Fruit fly (Drosophila melanogaster) whole organism, embryonic: ENCODE data around the gene CG15034.

ENCODE experiments used
- Aef1 ChIP-seq: fragments of 200-800 bp; sonication (Bioruptor generic); IDR thresholded peaks from 3 replicates; pipeline ENCODE4 v1.3.6; 2022; ENCODE audit warnings: missing biosample characterization, missing genetic modification characterization
- B-H2 ChIP-seq: fragments of 200-800 bp; sonication (Bioruptor generic); optimal IDR thresholded peaks from 2 replicates; lab custom pipeline; 2018; ENCODE audit warnings: missing biosample characterization, mild to moderate bottlenecking, missing genetic modification characterization
- BEAF-32 ChIP-seq: fragments of 200-800 bp; sonication (Bioruptor generic); optimal IDR thresholded peaks from 3 replicates; lab custom pipeline; 2017; ENCODE audit warnings: missing biosample characterization, missing genetic modification characterization, mild to moderate bottlenecking, moderate library complexity, missing genetic modification reagents
- Bteb2 ChIP-seq: fragments of 200-800 bp; sonication (Bioruptor generic); optimal IDR thresholded peaks from 2 replicates; lab custom pipeline; 2016; ENCODE audit warnings: missing biosample characterization, missing genetic modification characterization
- C15 ChIP-seq: fragments of 200-800 bp; sonication (Bioruptor generic); IDR thresholded peaks from 3 replicates; pipeline ENCODE4 v1.3.6; 2022; ENCODE audit warnings: missing biosample characterization, missing genetic modification characterization
- CG10274 ChIP-seq: fragments of 200-800 bp; sonication (Bioruptor generic); optimal IDR thresholded peaks from 3 replicates; lab custom pipeline; 2017; ENCODE audit warnings: missing biosample characterization, mild to moderate bottlenecking, missing genetic modification characterization
- CG10366 ChIP-seq: fragments of 200-800 bp; sonication (Bioruptor generic); IDR thresholded peaks from 2 replicates; pipeline ENCODE4 v1.3.6; 2022; ENCODE audit warnings: missing biosample characterization, missing genetic modification characterization
- CG11085 ChIP-seq: fragments of 200-800 bp; sonication (Bioruptor generic); IDR thresholded peaks from 2 replicates; pipeline ENCODE4 v1.3.6; 2022; ENCODE audit warnings: missing biosample characterization, missing genetic modification characterization
- CG11398 ChIP-seq: fragments of 200-800 bp; sonication (Bioruptor generic); optimal IDR thresholded peaks from 2 replicates; lab custom pipeline; 2016; ENCODE audit warnings: missing biosample characterization, missing genetic modification characterization
- CG12155 ChIP-seq: fragments of 200-800 bp; sonication (Bioruptor generic); optimal IDR thresholded peaks from 3 replicates; lab custom pipeline; 2016; ENCODE audit warnings: missing biosample characterization, missing genetic modification characterization
- CG12744 ChIP-seq: fragments of 200-800 bp; sonication (Bioruptor generic); optimal IDR thresholded peaks from 2 replicates; lab custom pipeline; 2016; ENCODE audit warnings: missing biosample characterization, missing genetic modification characterization
- CG15073 ChIP-seq: fragments of 200-800 bp; sonication (Bioruptor generic); optimal IDR thresholded peaks from 2 replicates; lab custom pipeline; 2016; ENCODE audit warnings: missing biosample characterization, missing genetic modification characterization
- CG15269 ChIP-seq: fragments of 200-800 bp; sonication (Bioruptor generic); optimal IDR thresholded peaks from 2 replicates; lab custom pipeline; 2018; ENCODE audit warnings: missing biosample characterization, mild to moderate bottlenecking, missing genetic modification characterization, moderate library complexity
- CG16815 ChIP-seq: fragments of 200-800 bp; sonication (Bioruptor generic); optimal IDR thresholded peaks from 3 replicates; lab custom pipeline; 2017; ENCODE audit warnings: missing biosample characterization, mild to moderate bottlenecking, missing genetic modification characterization
- CG17359 ChIP-seq: fragments of 200-800 bp; sonication (Bioruptor generic); optimal IDR thresholded peaks from 3 replicates; lab custom pipeline; 2018; ENCODE audit warnings: missing biosample characterization, mild to moderate bottlenecking, missing genetic modification characterization, moderate library complexity
- CG17802 ChIP-seq: fragments of 200-800 bp; sonication (Bioruptor generic); optimal IDR thresholded peaks from 2 replicates; lab custom pipeline; 2018; ENCODE audit warnings: missing biosample characterization, mild to moderate bottlenecking, missing genetic modification characterization, moderate library complexity
- CG32532 ChIP-seq: fragments of 200-800 bp; sonication (Bioruptor generic); IDR thresholded peaks from 2 replicates; pipeline ENCODE4 v1.3.6; 2022; ENCODE audit warnings: missing biosample characterization, missing genetic modification characterization
- CG34422 ChIP-seq: fragments of 200-800 bp; sonication (Bioruptor generic); IDR thresholded peaks from 3 replicates; pipeline ENCODE4 v1.3.6; 2022; ENCODE audit warnings: missing biosample characterization, missing genetic modification characterization
- CG6175 ChIP-seq: fragments of 200-800 bp; sonication (Bioruptor generic); IDR thresholded peaks from 3 replicates; pipeline ENCODE4 v1.3.6; 2022; ENCODE audit warnings: missing biosample characterization, missing genetic modification characterization
- CG6813 ChIP-seq: fragments of 200-800 bp; sonication (Bioruptor generic); optimal IDR thresholded peaks from 2 replicates; lab custom pipeline; 2017; ENCODE audit warnings: missing biosample characterization, missing genetic modification characterization, mild to moderate bottlenecking, moderate library complexity, missing genetic modification reagents
- CG7745 ChIP-seq: fragments of 200-800 bp; sonication (Bioruptor generic); optimal IDR thresholded peaks from 2 replicates; lab custom pipeline; 2018; ENCODE audit warnings: missing biosample characterization, mild to moderate bottlenecking, missing genetic modification characterization, moderate library complexity
- CG8281 ChIP-seq: fragments of 200-800 bp; sonication (Bioruptor generic); optimal IDR thresholded peaks from 2 replicates; lab custom pipeline; 2018; ENCODE audit warnings: missing biosample characterization, mild to moderate bottlenecking, missing genetic modification characterization, moderate library complexity
- CG8478 ChIP-seq: fragments of >200 bp; optimal IDR thresholded peaks from 2 replicates; lab custom pipeline; 2018
- Hr39 ChIP-seq: fragments of >200 bp; optimal IDR thresholded peaks from 2 replicates; lab custom pipeline; 2017
- Hsf ChIP-seq: fragments of 200-800 bp; sonication (Bioruptor generic); optimal IDR thresholded peaks from 3 replicates; lab custom pipeline; 2016; ENCODE audit warnings: missing biosample characterization, missing genetic modification characterization
- Jarid2 ChIP-seq: fragments of 200-800 bp; sonication (Bioruptor generic); optimal IDR thresholded peaks from 3 replicates; lab custom pipeline; 2017; ENCODE audit warnings: mild to moderate bottlenecking, missing biosample characterization, missing genetic modification reagents, missing genetic modification characterization
- Mrtf ChIP-seq: fragments of 200-800 bp; sonication (Bioruptor generic); IDR thresholded peaks from 3 replicates; pipeline ENCODE4 v1.3.6; 2022; ENCODE audit warnings: missing biosample characterization, missing genetic modification characterization
- Rfx ChIP-seq: fragments of 200-800 bp; sonication (Bioruptor generic); IDR thresholded peaks from 2 replicates; pipeline ENCODE4 v1.3.6; 2022; ENCODE audit warnings: missing biosample characterization, missing genetic modification characterization
- Sry-δ ChIP-seq: fragments of 200-800 bp; sonication (Bioruptor generic); optimal IDR thresholded peaks from 2 replicates; lab custom pipeline; 2016; ENCODE audit warnings: missing biosample characterization, missing genetic modification characterization
- Usf ChIP-seq: fragments of 200-800 bp; sonication (Bioruptor generic); optimal IDR thresholded peaks from 2 replicates; lab custom pipeline; 2017; ENCODE audit warnings: missing genotype, missing biosample characterization, missing genetic modification characterization
- ara ChIP-seq: fragments of 200-800 bp; sonication (Bioruptor generic); IDR thresholded peaks from 2 replicates; pipeline ENCODE4 v1.3.6; 2022; ENCODE audit warnings: missing biosample characterization, missing genetic modification characterization
- bigmax ChIP-seq: fragments of 200-800 bp; sonication (Bioruptor generic); optimal IDR thresholded peaks from 2 replicates; lab custom pipeline; 2018; ENCODE audit warnings: missing biosample characterization, mild to moderate bottlenecking, missing genetic modification characterization
- bowl ChIP-seq: fragments of 200-800 bp; sonication (Bioruptor generic); IDR thresholded peaks from 2 replicates; pipeline ENCODE4 v1.3.6; 2022; ENCODE audit warnings: missing biosample characterization, missing genetic modification characterization
- crol ChIP-seq: fragments of 200-800 bp; sonication (Bioruptor generic); IDR thresholded peaks from 2 replicates; pipeline ENCODE4 v1.3.6; 2022; ENCODE audit warnings: missing biosample characterization, missing genetic modification characterization
- en ChIP-seq: fragments of 200-800 bp; sonication (Bioruptor generic); optimal IDR thresholded peaks from 2 replicates; lab custom pipeline; 2016; ENCODE audit warnings: missing biosample characterization, missing genetic modification characterization
- eve ChIP-seq, 2 experiments: fragments of >200 bp; optimal IDR thresholded peaks; 2 replicates each; lab custom pipeline; 2017; ENCODE audit warnings: missing biosample characterization in 2 of 2, missing genetic modification characterization in 2 of 2
- eyg ChIP-seq: fragments of 200-800 bp; sonication (Bioruptor generic); optimal IDR thresholded peaks from 3 replicates; lab custom pipeline; 2016; ENCODE audit warnings: missing biosample characterization, missing genetic modification characterization
- fru ChIP-seq: fragments of >200 bp; optimal IDR thresholded peaks from 2 replicates; lab custom pipeline; 2017
- ftz-f1 ChIP-seq: fragments of 200-800 bp; sonication (Bioruptor generic); optimal IDR thresholded peaks from 2 replicates; lab custom pipeline; 2016; ENCODE audit warnings: missing biosample characterization, missing genetic modification characterization
- fu2 ChIP-seq: fragments of 200-800 bp; sonication (Bioruptor generic); optimal IDR thresholded peaks from 2 replicates; lab custom pipeline; 2016; ENCODE audit warnings: missing biosample characterization, missing genetic modification characterization
- h ChIP-seq: fragments of >200 bp; optimal IDR thresholded peaks from 2 replicates; lab custom pipeline; 2017
- her ChIP-seq: fragments of 200-800 bp; sonication (Bioruptor generic); optimal IDR thresholded peaks from 2 replicates; lab custom pipeline; 2016; ENCODE audit warnings: missing biosample characterization, missing genetic modification characterization
- insv ChIP-seq, 2 experiments: fragments of 200-800 bp; sonication (Bioruptor generic); optimal IDR thresholded peaks; 3 replicates each; lab custom pipeline; 2016 to 2018; ENCODE audit warnings: missing biosample characterization in 2 of 2, missing genetic modification characterization in 2 of 2
- lilli ChIP-seq: fragments of 200-800 bp; sonication (Bioruptor generic); optimal IDR thresholded peaks from 3 replicates; lab custom pipeline; 2016; ENCODE audit warnings: missing biosample characterization, missing genetic modification characterization
- lov ChIP-seq, 2 experiments: fragments of 200-800 bp in 1 of 2; fragments of >200 bp in 1 of 2; sonication (Bioruptor generic) in 1 of 2; IDR thresholded peaks in 1 of 2; optimal IDR thresholded peaks in 1 of 2; 2 replicates in 1 of 2; 3 replicates in 1 of 2; pipeline versions ENCODE4 v1.3.6 to Lab custom; 2017 to 2022; ENCODE audit warnings: missing biosample characterization in 1 of 2, missing genetic modification characterization in 1 of 2
- nau ChIP-seq: fragments of 200-800 bp; sonication (Bioruptor generic); optimal IDR thresholded peaks from 3 replicates; lab custom pipeline; 2017; ENCODE audit warnings: missing biosample characterization, mild to moderate bottlenecking, missing genetic modification characterization, missing genetic modification reagents
- sc ChIP-seq, 3 experiments: fragments of >200 bp in 2 of 3; fragments of 200-800 bp in 1 of 3; sonication (Bioruptor generic) in 1 of 3; optimal IDR thresholded peaks; 2 replicates in 2 of 3; 3 replicates in 1 of 3; lab custom pipeline; 2017; ENCODE audit warnings: mild to moderate bottlenecking in 1 of 3, missing biosample characterization in 1 of 3, missing genetic modification characterization in 1 of 3, missing genetic modification reagents in 1 of 3
- shn ChIP-seq: fragments of 200-800 bp; sonication (Bioruptor generic); optimal IDR thresholded peaks from 3 replicates; lab custom pipeline; 2016; ENCODE audit warnings: missing biosample characterization, missing genetic modification characterization
- ssp ChIP-seq: fragments of 200-800 bp; sonication (Bioruptor generic); IDR thresholded peaks from 2 replicates; pipeline ENCODE4 v1.3.6; 2022; ENCODE audit warnings: missing biosample characterization, missing genetic modification characterization
- stwl ChIP-seq: fragments of 200-800 bp; sonication (Bioruptor generic); optimal IDR thresholded peaks from 3 replicates; lab custom pipeline; 2018; ENCODE audit warnings: missing biosample characterization, mild to moderate bottlenecking, missing genetic modification characterization, moderate library complexity
- tna ChIP-seq: fragments of 200-800 bp; sonication (Bioruptor generic); IDR thresholded peaks from 2 replicates; pipeline ENCODE4 v1.3.6; 2022; ENCODE audit warnings: missing biosample characterization, missing genetic modification characterization; ENCODE audit not compliant: partially characterized antibody
- tup ChIP-seq: fragments of 200-800 bp; sonication (Bioruptor generic); optimal IDR thresholded peaks from 2 replicates; lab custom pipeline; 2016; ENCODE audit warnings: missing biosample characterization, mild to moderate bottlenecking, missing genetic modification characterization, moderate library complexity

Gene CG15034

dm6 chrX:7332493-7332892 lies 14.8 kb downstream of the CG15034 start (continued):
- TF ChIP-seq CG12155 (GFP tag; lab: Kevin White, UChicago) (peak; percentile 53), Hsf (peak; percentile 73), eyg (GFP tag; lab: Kevin White, UChicago) (peak; percentile 58), Jarid2 (no peak), CG6813 (peak; percentile 49), CG10274 (GFP tag; lab: Kevin White, UChicago) (no peak), B-H2 (peak; percentile 26), Rfx (GFP tag; lab: Robert Waterston, UW) (peak; percentile 86), tna (GFP tag; lab: Robert Waterston, UW) (no peak), bigmax (GFP tag; lab: Kevin White, UChicago) (no peak), CG17802 (tag; lab: Kevin White, UChicago) (no peak), CG11085 (GFP tag; lab: Robert Waterston, UW) (peak; percentile 57; the same call in 1 of the 2 replicates), insv (GFP tag; optimal IDR thresholded peaks at IDR 0.05; lab: Kevin White, UChicago) (no peak), CG8478 (no peak), ftz-f1 (GFP tag; lab: Kevin White, UChicago) (peak; percentile 41), tup (GFP tag; lab: Kevin White, UChicago) (peak; percentile 24), Sry-δ (peak; percentile 32), CG12744 (peak; percentile 74), CG10366 (GFP tag; lab: Robert Waterston, UW) (peak; percentile 41; the same call in 1 of the 2 replicates), C15 (GFP tag; lab: Robert Waterston, UW) (no peak), CG34422 (GFP tag; lab: Robert Waterston, UW) (peak; percentile 77), lilli (peak; percentile 77), BEAF-32 (GFP tag; lab: Kevin White, UChicago) (no peak), CG6175 (peak; percentile 73; the same call in 2 of the 3 replicates), ssp (GFP tag; lab: Robert Waterston, UW) (peak; percentile 28; the same call in 1 of the 2 replicates), CG32532 (GFP tag; lab: Robert Waterston, UW) (peak; percentile 82), CG7745 (tag; lab: Kevin White, UChicago) (no peak), Mrtf (GFP tag; lab: Robert Waterston, UW) (peak; percentile 54; the same call in 2 of the 3 replicates), eve (GFP tag; optimal IDR thresholded peaks at IDR 0.05; lab: Kevin White, UChicago) (peak in 1 of 2 experiments; percentile 63), CG15073 (GFP tag; lab: Kevin White, UChicago) (no peak), en (GFP tag; lab: Kevin White, UChicago) (peak; percentile 51), fru (lab: Kevin White, UChicago) (no peak), her (GFP tag; lab: Kevin White, UChicago) (peak; percentile 77), lov (optimal IDR thresholded peaks at IDR 0.05; lab: Kevin White, UChicago) (no peak), lov (GFP tag; IDR thresholded peaks at IDR 0.05; lab: Robert Waterston, UW) (no peak), crol (GFP tag; lab: Robert Waterston, UW) (no peak), h (lab: Kevin White, UChicago) (no peak), CG8281 (tag; lab: Kevin White, UChicago) (no peak), nau (peak; percentile 22), stwl (tag; lab: Kevin White, UChicago) (no peak), Usf (no peak), Aef1 (peak; percentile 65), CG17359 (tag; lab: Kevin White, UChicago) (peak; percentile 52), Hr39 (lab: Kevin White, UChicago) (no peak), CG16815 (GFP tag; lab: Kevin White, UChicago) (peak; percentile 10), bowl (GFP tag; lab: Robert Waterston, UW) (no peak), CG11398 (GFP tag; lab: Kevin White, UChicago) (peak; percentile 51), Bteb2 (GFP tag; lab: Kevin White, UChicago) (peak; percentile 64), ara (GFP tag; lab: Robert Waterston, UW) (no peak), fu2 (peak; percentile 60), sc (optimal IDR thresholded peaks at IDR 0.05; lab: Kevin White, UChicago) (no peak), sc (GFP tag; optimal IDR thresholded peaks at IDR 0.05; lab: Kevin White, UChicago) (no peak), CG15269 (tag; lab: Kevin White, UChicago) (peak; percentile 81), shn (GFP tag; lab: Kevin White, UChicago) (peak; percentile 64)
